Fruit fly (Drosophila melanogaster): ENCODE data around the gene SelR.

SelR gene

DNA sequence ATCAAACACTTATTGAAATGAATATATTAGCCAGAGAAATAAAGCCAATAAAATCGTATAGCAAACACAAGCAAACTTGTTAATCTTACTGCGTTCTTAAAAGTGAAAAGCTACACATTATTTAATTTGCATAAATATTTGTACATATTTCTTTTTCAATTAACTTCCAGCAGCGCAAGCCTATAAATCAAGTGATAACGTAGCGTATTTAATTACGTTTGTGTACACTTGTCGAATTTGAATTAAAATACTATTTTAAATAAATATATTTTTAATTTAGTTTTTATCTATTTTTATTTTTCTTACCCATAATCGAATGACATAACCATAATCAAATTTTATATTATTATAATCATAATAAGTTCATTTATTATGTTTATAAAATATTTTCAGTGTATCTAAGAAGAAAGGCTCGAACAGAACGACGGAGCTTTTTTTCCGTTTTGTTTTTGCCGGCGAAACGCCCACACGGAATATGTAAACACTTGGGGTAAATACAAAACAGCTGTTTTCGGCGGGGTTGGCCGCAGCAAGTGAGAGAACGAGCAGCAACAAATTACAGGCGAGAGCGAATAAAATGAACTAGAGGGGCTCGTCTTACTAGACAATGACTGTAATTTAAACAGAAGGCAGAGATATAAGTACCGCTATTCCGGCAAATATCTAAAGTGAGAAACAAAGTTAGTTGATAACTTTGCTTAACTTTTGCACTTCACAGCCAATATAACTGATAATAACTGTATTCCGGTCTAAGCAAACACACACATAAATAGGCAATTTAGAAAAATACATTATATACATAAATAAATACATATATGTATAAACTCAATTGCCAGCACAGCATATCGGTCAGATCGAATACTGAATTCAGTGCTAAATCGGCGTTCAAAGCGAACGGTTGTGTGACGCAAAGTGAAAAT is 7.3 kb upstream of the SelR start, which contains the start of gene Sodh2 (continued):
- TF ChIP-seq YL-1 (GFP tag; optimal IDR thresholded peaks at IDR 0.05), result peak; percentile 75
- TF ChIP-seq CG3407 (GFP tag; optimal IDR thresholded peaks at IDR 0.05), result peak; percentile 74
- peak; percentile 86 for TF ChIP-seq CG6765 (GFP tag; optimal IDR thresholded peaks at IDR 0.05)
- peak; percentile 47; the same call in 1 of the 2 replicates for TF ChIP-seq MBD-R2 (GFP tag; IDR thresholded peaks at IDR 0.05)
- TF ChIP-seq ken (GFP tag; IDR thresholded peaks at IDR 0.05), result peak; percentile 73
- TF ChIP-seq grau (tag; optimal IDR thresholded peaks at IDR 0.05), result peak; percentile 95
- no peak for TF ChIP-seq usp (GFP tag; optimal IDR thresholded peaks at IDR 0.05)
- TF ChIP-seq trh (GFP tag; optimal IDR thresholded peaks at IDR 0.05), result no peak
- TF ChIP-seq CG4730 (GFP tag; IDR thresholded peaks at IDR 0.05), result no peak
- TF ChIP-seq CG8281 (tag; optimal IDR thresholded peaks at IDR 0.05), result peak; percentile 27
- TF ChIP-seq CG1603 (tag; optimal IDR thresholded peaks at IDR 0.05), result peak; percentile 81
- TF ChIP-seq zfh1 (GFP tag; IDR thresholded peaks at IDR 0.05), result peak; percentile 81
- peak; percentile 1 for TF ChIP-seq Dp (GFP tag; optimal IDR thresholded peaks at IDR 0.05)
- TF ChIP-seq CG17186 (GFP tag; optimal IDR thresholded peaks at IDR 0.05), result no peak
- TF ChIP-seq gsb-n (tag; optimal IDR thresholded peaks at IDR 0.05), result peak; percentile 72
- peak; percentile 88 for TF ChIP-seq CG32532 (GFP tag; IDR thresholded peaks at IDR 0.05)
- TF ChIP-seq CG18619 (GFP tag; optimal IDR thresholded peaks at IDR 0.05), result peak; percentile 81
- peak; percentile 14 for TF ChIP-seq cg (GFP tag; optimal IDR thresholded peaks at IDR 0.05)
- TF ChIP-seq CG8478 (optimal IDR thresholded peaks at IDR 0.05), result no peak
- no peak for TF ChIP-seq emc (GFP tag; optimal IDR thresholded peaks at IDR 0.05)
- TF ChIP-seq Vsx1 (GFP tag; optimal IDR thresholded peaks at IDR 0.05), result peak; percentile 72
- peak; percentile 34; the same call in 1 of the 2 replicates for TF ChIP-seq ham (GFP tag; IDR thresholded peaks at IDR 0.05)
- peak; percentile 92 for TF ChIP-seq CG2120 (GFP tag; optimal IDR thresholded peaks at IDR 0.05)
- no peak for TF ChIP-seq NC2β (GFP tag; optimal IDR thresholded peaks at IDR 0.05)
- 0 out of 2 replicates have a peak, but pooled peaks have one; percentile 38 for TF ChIP-seq CG1024 (GFP tag; IDR thresholded peaks at IDR 0.05)
- peak; percentile 72 for TF ChIP-seq mirr (GFP tag; optimal IDR thresholded peaks at IDR 0.05)
- peak; percentile 35 for TF ChIP-seq CG33557 (GFP tag; optimal IDR thresholded peaks at IDR 0.05)
- TF ChIP-seq NK7.1 (GFP tag; optimal IDR thresholded peaks at IDR 0.05), result peak; percentile 15
- TF ChIP-seq Doc3 (GFP tag; IDR thresholded peaks at IDR 0.05; ENCODE audit: partially characterized antibody), result no peak
- TF ChIP-seq sens (GFP tag), result peak; percentile 91
- TF ChIP-seq abd-A (tag; optimal IDR thresholded peaks at IDR 0.05), result peak; percentile 58
- TF ChIP-seq kni (GFP tag; optimal IDR thresholded peaks at IDR 0.05), result peak; percentile 18
- TF ChIP-seq Bteb2 (GFP tag; optimal IDR thresholded peaks at IDR 0.05), result peak; percentile 64
- peak in 1 of 2 experiments; percentile 69 for TF ChIP-seq bsh (GFP tag; optimal IDR thresholded peaks at IDR 0.05)
- TF ChIP-seq CG9797 (GFP tag; optimal IDR thresholded peaks at IDR 0.05), result peak; percentile 22
- TF ChIP-seq Bgb (GFP tag; IDR thresholded peaks at IDR 0.05; ENCODE audit: partially characterized antibody), result no peak
- no peak for TF ChIP-seq sna (GFP tag; IDR thresholded peaks at IDR 0.05; ENCODE audit: partially characterized antibody)
- TF ChIP-seq Sin3A (optimal IDR thresholded peaks at IDR 0.05), result no peak
- TF ChIP-seq Lim3 (GFP tag; IDR thresholded peaks at IDR 0.05), result no peak
- TF ChIP-seq ap (GFP tag; IDR thresholded peaks at IDR 0.05), result peak; percentile 32; the same call in 1 of the 2 replicates
- TF ChIP-seq Eip74EF (GFP tag; optimal IDR thresholded peaks at IDR 0.05), result peak in 1 of 2 experiments; percentile 81
- TF ChIP-seq rib (GFP tag; IDR thresholded peaks at IDR 0.05), result peak; percentile 85
- TF ChIP-seq dysf (GFP tag; IDR thresholded peaks at IDR 0.05), result peak; percentile 79
- peak; percentile 40 for TF ChIP-seq CG30020 (tag; optimal IDR thresholded peaks at IDR 0.05)
- TF ChIP-seq CG11696 (GFP tag; IDR thresholded peaks at IDR 0.05), result peak; percentile 57
- peak; percentile 47 for TF ChIP-seq az2 (GFP tag; optimal IDR thresholded peaks at IDR 0.05)
- TF ChIP-seq CG18011 (GFP tag; optimal IDR thresholded peaks at IDR 0.05), result peak; percentile 57
- peak; percentile 90 for TF ChIP-seq sug (tag; optimal IDR thresholded peaks at IDR 0.05)
- TF ChIP-seq zen (tag; optimal IDR thresholded peaks at IDR 0.05), result no peak

All from whole organism, embryonic.